Fruit fly (Drosophila melanogaster) whole organism, pupa: ENCODE results near the gene CG32376.

Experiments used
- CG10348 ChIP-seq: fragments of 200-800 bp; sonication (Bioruptor generic); IDR thresholded peaks from 2 replicates; pipeline ENCODE4 v1.3.6; 2022; ENCODE audit warnings: missing biosample characterization, missing genetic modification characterization
- CG12605 ChIP-seq: fragments of 200-800 bp; sonication (Bioruptor generic); IDR thresholded peaks from 2 replicates; pipeline ENCODE4 v1.3.6; 2022; ENCODE audit warnings: missing biosample characterization, missing genetic modification characterization
- CG13204 ChIP-seq: fragments of 200-800 bp; sonication (Bioruptor generic); optimal IDR thresholded peaks from 2 replicates; lab custom pipeline; 2018; ENCODE audit warnings: missing biosample characterization, mild to moderate bottlenecking, missing genetic modification characterization, moderate library complexity
- CG14655 ChIP-seq: fragments of 200-800 bp; sonication (Bioruptor generic); optimal IDR thresholded peaks from 3 replicates; lab custom pipeline; 2017; ENCODE audit warnings: mild to moderate bottlenecking, missing biosample characterization, missing genetic modification reagents, missing genetic modification characterization
- CG15710 ChIP-seq: fragments of 200-800 bp; sonication (Bioruptor generic); optimal IDR thresholded peaks from 2 replicates; lab custom pipeline; 2018; ENCODE audit warnings: missing biosample characterization, mild to moderate bottlenecking, missing genetic modification characterization, moderate library complexity
- CG17806 ChIP-seq: fragments of 200-800 bp; sonication (Bioruptor generic); optimal IDR thresholded peaks from 2 replicates; lab custom pipeline; 2018; ENCODE audit warnings: missing biosample characterization, mild to moderate bottlenecking, missing genetic modification characterization, moderate library complexity
- CG32121 ChIP-seq: fragments of 200-800 bp; sonication (Bioruptor generic); IDR thresholded peaks from 2 replicates; pipeline ENCODE4 v1.3.6; 2022; ENCODE audit warnings: missing biosample characterization, missing genetic modification characterization
- CG34367 ChIP-seq: fragments of 200-800 bp; sonication (Bioruptor generic); optimal IDR thresholded peaks from 2 replicates; lab custom pipeline; 2018; ENCODE audit warnings: missing biosample characterization, mild to moderate bottlenecking, missing genetic modification characterization
- CG4496 ChIP-seq: fragments of 200-800 bp; sonication (Bioruptor generic); IDR thresholded peaks from 3 replicates; pipeline ENCODE4 v1.3.6; 2022; ENCODE audit warnings: missing biosample characterization, missing genetic modification characterization
- CG8159 ChIP-seq: fragments of 200-800 bp; sonication (Bioruptor generic); optimal IDR thresholded peaks from 3 replicates; lab custom pipeline; 2018; ENCODE audit warnings: missing biosample characterization, mild to moderate bottlenecking, missing genetic modification characterization, moderate library complexity
- CG8301 ChIP-seq: fragments of 200-800 bp; sonication (Bioruptor generic); optimal IDR thresholded peaks from 2 replicates; lab custom pipeline; 2018; ENCODE audit warnings: missing biosample characterization, mild to moderate bottlenecking, missing genetic modification characterization
- CG9948 ChIP-seq: fragments of 200-800 bp; sonication (Bioruptor generic); optimal IDR thresholded peaks from 2 replicates; lab custom pipeline; 2018; ENCODE audit warnings: missing biosample characterization, mild to moderate bottlenecking, missing genetic modification characterization, moderate library complexity
- D1 ChIP-seq: fragments of 200-800 bp; sonication (Bioruptor generic); optimal IDR thresholded peaks from 2 replicates; lab custom pipeline; 2018; ENCODE audit warnings: missing biosample characterization, mild to moderate bottlenecking, missing genetic modification characterization, moderate library complexity
- EcR ChIP-seq: fragments of 200-800 bp; sonication (Bioruptor generic); optimal IDR thresholded peaks from 3 replicates; lab custom pipeline; 2019; ENCODE audit warnings: missing biosample characterization, missing genetic modification characterization, mild to moderate bottlenecking, moderate library complexity, missing genetic modification reagents
- Ets98B ChIP-seq: fragments of 200-800 bp; sonication (Bioruptor generic); IDR thresholded peaks from 2 replicates; pipeline ENCODE4 v1.3.6; 2022; ENCODE audit warnings: missing biosample characterization, missing genetic modification characterization
- Pif1A ChIP-seq: fragments of 200-800 bp; sonication (Bioruptor generic); optimal IDR thresholded peaks from 3 replicates; lab custom pipeline; 2016; ENCODE audit warnings: missing biosample characterization, missing genetic modification characterization
- Pif1B ChIP-seq: fragments of 200-800 bp; sonication (Bioruptor generic); optimal IDR thresholded peaks from 3 replicates; lab custom pipeline; 2016; ENCODE audit warnings: missing biosample characterization, missing genetic modification characterization
- Snoo ChIP-seq: fragments of 200-800 bp; sonication (Bioruptor generic); optimal IDR thresholded peaks from 3 replicates; lab custom pipeline; 2017; ENCODE audit warnings: missing biosample characterization, mild to moderate bottlenecking, missing genetic modification characterization, inconsistent platforms
- fd96Ca ChIP-seq: fragments of 200-800 bp; sonication (Bioruptor generic); IDR thresholded peaks from 3 replicates; pipeline ENCODE4 v1.3.6; 2022; ENCODE audit warnings: missing biosample characterization, missing genetic modification characterization
- gl ChIP-seq: fragments of 200-800 bp; sonication (Bioruptor generic); optimal IDR thresholded peaks from 2 replicates; lab custom pipeline; 2018; ENCODE audit warnings: missing biosample characterization, mild to moderate bottlenecking, missing genetic modification characterization
- rn ChIP-seq: fragments of 200-800 bp; sonication (Bioruptor generic); IDR thresholded peaks from 2 replicates; pipeline ENCODE4 v1.3.6; 2022; ENCODE audit warnings: missing biosample characterization, missing genetic modification characterization

The CG32376 gene

dm6 chr3L:7553062-7553461 is 10.8 kb upstream of the CG32376 start:
- TF ChIP-seq CG32121 (GFP tag; lab: Robert Waterston, UW): no peak
- no peak for TF ChIP-seq Pif1B (GFP tag; lab: Kevin White, UChicago)
- TF ChIP-seq CG8159 (tag; lab: Kevin White, UChicago): no peak
- TF ChIP-seq D1 (tag; lab: Kevin White, UChicago): no peak

- TF ChIP-seq CG32121 (GFP tag; lab: Robert Waterston, UW) (no peak), Ets98B (GFP tag; lab: Robert Waterston, UW) (0 out of 2 replicates have a peak, but pooled peaks have one; percentile 10), EcR (GFP tag; lab: Kevin White, UChicago) (no peak), CG17806 (tag; lab: Kevin White, UChicago) (no peak), gl (tag; lab: Kevin White, UChicago) (no peak), CG13204 (GFP tag; lab: Kevin White, UChicago) (no peak), CG14655 (GFP tag; lab: Kevin White, UChicago) (no peak), rn (GFP tag; lab: Robert Waterston, UW) (no peak)
Observed at dm6 chr3L:7552446-7552845, 10.2 kb upstream of the CG32376 start.

DNA sequence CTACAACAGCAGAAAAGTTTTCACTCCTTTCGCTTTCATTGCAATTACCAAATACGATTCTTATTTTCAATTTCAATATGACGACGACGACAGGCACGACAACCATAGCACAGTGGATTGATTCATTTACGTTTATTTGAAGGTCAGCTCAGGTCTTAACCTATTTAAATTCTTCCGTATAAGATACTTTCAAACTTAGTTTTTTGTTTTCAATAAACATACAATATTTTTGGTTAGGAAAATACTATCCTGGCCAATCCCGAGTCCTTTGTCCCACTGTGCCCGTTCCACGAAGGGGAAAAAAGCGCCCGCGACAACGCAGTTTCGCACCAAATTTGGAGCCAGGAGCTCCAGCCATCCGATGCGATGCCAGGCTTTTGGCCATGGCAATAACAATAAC is 8.0 kb upstream of the CG32376 start:
- TF ChIP-seq D1 (tag; lab: Kevin White, UChicago): no peak
- no peak for TF ChIP-seq Snoo
- no peak for TF ChIP-seq EcR (GFP tag; lab: Kevin White, UChicago)
- TF ChIP-seq CG32121 (GFP tag; lab: Robert Waterston, UW): peak; percentile 35; the same call in 1 of the 2 replicates
- TF ChIP-seq CG14655 (GFP tag; lab: Kevin White, UChicago): peak; percentile 11
- peak; percentile 46 for TF ChIP-seq Pif1B (GFP tag; lab: Kevin White, UChicago)
- peak; percentile 69 for TF ChIP-seq fd96Ca (GFP tag; lab: Robert Waterston, UW)
- peak; percentile 25 for TF ChIP-seq CG8301 (tag; lab: Kevin White, UChicago)
- TF ChIP-seq CG9948: no peak
- peak; percentile 51 for TF ChIP-seq Pif1A (GFP tag; lab: Kevin White, UChicago)
- TF ChIP-seq CG10348 (GFP tag; lab: Robert Waterston, UW): no peak
- TF ChIP-seq rn (GFP tag; lab: Robert Waterston, UW): peak; percentile 6; the same call in 1 of the 2 replicates
- no peak for TF ChIP-seq CG15710 (tag; lab: Kevin White, UChicago)
- TF ChIP-seq CG12605 (GFP tag; lab: Robert Waterston, UW): no peak
- TF ChIP-seq CG13204 (GFP tag; lab: Kevin White, UChicago): no peak
- TF ChIP-seq Ets98B (GFP tag; lab: Robert Waterston, UW): peak; percentile 65
- no peak for TF ChIP-seq CG34367 (tag; lab: Kevin White, UChicago)
- peak; percentile 79 for TF ChIP-seq CG4496 (GFP tag; lab: Robert Waterston, UW)
- TF ChIP-seq CG17806 (tag; lab: Kevin White, UChicago): no peak
- TF ChIP-seq gl (tag; lab: Kevin White, UChicago): no peak

- TF ChIP-seq rn (GFP tag; lab: Robert Waterston, UW) (no peak), fd96Ca (GFP tag; lab: Robert Waterston, UW) (no peak), CG8159 (tag; lab: Kevin White, UChicago) (no peak), Pif1B (GFP tag; lab: Kevin White, UChicago) (no peak), Pif1A (GFP tag; lab: Kevin White, UChicago) (no peak), CG13204 (GFP tag; lab: Kevin White, UChicago) (no peak), D1 (tag; lab: Kevin White, UChicago) (no peak)
- TF ChIP-seq, all 21 proteins: peak for 0
Observed at dm6 chr3L:7545562-7545961, 3.3 kb upstream of the CG32376 start.

dm6 chr3L:7544639-7545183 is 2.5 kb upstream of the CG32376 start:
- TF ChIP-seq CG32121 (GFP tag; lab: Robert Waterston, UW) (0 out of 2 replicates have a peak, but pooled peaks have one; percentile 11), CG4496 (GFP tag; lab: Robert Waterston, UW) (no peak)
- TF ChIP-seq, all 21 proteins: peak for 1

DNA sequence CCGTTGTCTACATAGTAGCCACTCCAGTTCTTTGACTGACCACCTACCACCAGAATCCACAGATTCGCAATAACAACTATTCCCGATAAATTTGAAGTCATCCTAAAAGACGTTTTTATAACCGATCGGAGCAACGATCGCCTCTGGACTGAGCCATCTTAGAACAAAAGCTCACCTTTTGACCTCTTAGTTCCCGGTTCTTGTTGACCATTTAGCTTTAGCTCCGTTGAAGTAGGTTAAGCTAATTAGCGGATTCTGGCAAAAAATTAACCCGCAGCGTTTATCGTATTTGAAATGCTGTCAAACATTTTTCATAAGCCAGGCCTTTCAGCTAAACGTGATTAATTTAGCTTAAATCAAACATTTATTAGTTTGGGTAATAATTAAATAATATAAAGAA is 1.2 kb downstream of the CG32376 start, which contains the start of gene CG32374:
CG32374 (minus strand) TSS at position 101 of the 400 bp plus-strand sequence.
- no peak for TF ChIP-seq CG32121 (GFP tag; lab: Robert Waterston, UW)
- no peak for TF ChIP-seq CG15710 (tag; lab: Kevin White, UChicago)
- no peak for TF ChIP-seq rn (GFP tag; lab: Robert Waterston, UW)
- TF ChIP-seq CG17806 (tag; lab: Kevin White, UChicago): no peak
- no peak for TF ChIP-seq Pif1B (GFP tag; lab: Kevin White, UChicago)
- TF ChIP-seq Snoo: no peak
- no peak for TF ChIP-seq D1 (tag; lab: Kevin White, UChicago)
- TF ChIP-seq CG8301 (tag; lab: Kevin White, UChicago): no peak
- TF ChIP-seq CG4496 (GFP tag; lab: Robert Waterston, UW): no peak
- TF ChIP-seq CG9948: no peak
- TF ChIP-seq fd96Ca (GFP tag; lab: Robert Waterston, UW): no peak
- no peak for TF ChIP-seq CG8159 (tag; lab: Kevin White, UChicago)
- TF ChIP-seq, all 21 proteins: peak for 0
